Worm (Caenorhabditis elegans) whole organism, young adult: Measurements from ENCODE around the gene sas-1.
A peak's percentile ranks its signal among the peaks of the same experiment; 100 is the strongest.

Experiments used
- B0336.3 ChIP-seq: fragments of 200-800 bp; sonication (Bioruptor generic); IDR thresholded peaks from 2 replicates; pipeline ENCODE4 v1.3.6; 2022; ENCODE audit warnings: missing genetic modification characterization, missing compliant biosample characterization
- C17E4.6 ChIP-seq: fragments of 200-800 bp; sonication (Bioruptor generic); IDR thresholded peaks from 2 replicates; pipeline ENCODE4 v1.3.6; 2022; ENCODE audit warnings: missing genetic modification reagents, missing genetic modification characterization, missing compliant biosample characterization
- D2030.7 ChIP-seq: fragments of 200-800 bp; sonication (Bioruptor generic); IDR thresholded peaks from 2 replicates; pipeline ENCODE4 v1.3.6; 2022; ENCODE audit warnings: missing genetic modification reagents, missing genetic modification characterization, missing compliant biosample characterization
- F10E7.11 ChIP-seq: sonication (generic microtip); optimal IDR thresholded peaks from 2 replicates; lab custom pipeline; 2017; ENCODE audit warnings: mild to moderate bottlenecking, missing genetic modification characterization, moderate library complexity, missing compliant biosample characterization
- F52B5.7 ChIP-seq: sonication (generic microtip); optimal IDR thresholded peaks from 2 replicates; lab custom pipeline; 2016; ENCODE audit warnings: mild to moderate bottlenecking, missing genetic modification characterization, missing compliant biosample characterization
- F57A8.1 ChIP-seq: fragments of 200-800 bp; sonication (Bioruptor generic); optimal IDR thresholded peaks from 2 replicates; lab custom pipeline; 2018; ENCODE audit warnings: mild to moderate bottlenecking, missing genetic modification characterization, moderate library complexity, missing compliant biosample characterization
- K11D2.4 ChIP-seq: fragments of 200-800 bp; sonication (Bioruptor generic); IDR thresholded peaks from 2 replicates; pipeline ENCODE4 v1.3.6; 2022; ENCODE audit warnings: missing genetic modification reagents, missing genetic modification characterization, missing compliant biosample characterization
- K12H6.12 ChIP-seq: fragments of 200-800 bp; sonication (Bioruptor generic); optimal IDR thresholded peaks from 2 replicates; lab custom pipeline; 2018; ENCODE audit warnings: mild to moderate bottlenecking, missing genetic modification characterization, missing compliant biosample characterization
- atf-7 ChIP-seq: sonication (generic microtip); optimal IDR thresholded peaks from 2 replicates; lab custom pipeline; 2017; ENCODE audit warnings: mild to moderate bottlenecking, missing genetic modification characterization, missing compliant biosample characterization
- bed-1 ChIP-seq: fragments of 200-800 bp; sonication (Bioruptor generic); IDR thresholded peaks from 2 replicates; pipeline ENCODE4 v1.3.6; 2022; ENCODE audit warnings: missing genetic modification reagents, missing genetic modification characterization, missing compliant biosample characterization
- cebp-1 ChIP-seq, 2 experiments: fragments of 200-800 bp in 1 of 2; sonication (Bioruptor generic) in 1 of 2; sonication (generic microtip) in 1 of 2; IDR thresholded peaks in 1 of 2; optimal IDR thresholded peaks in 1 of 2; 2 replicates each; pipeline versions ENCODE4 v1.3.6 to Lab custom; 2017 to 2022; ENCODE audit warnings: missing compliant biosample characterization in 2 of 2, missing genetic modification characterization in 2 of 2, mild to moderate bottlenecking in 1 of 2, missing genetic modification reagents in 1 of 2, moderate library complexity in 1 of 2
- chd-7 ChIP-seq: sonication (generic microtip); optimal IDR thresholded peaks from 2 replicates; lab custom pipeline; 2016; ENCODE audit warnings: mild to moderate bottlenecking, missing genetic modification characterization, moderate library complexity, missing compliant biosample characterization
- die-1 ChIP-seq: sonication (generic microtip); optimal IDR thresholded peaks from 2 replicates; lab custom pipeline; 2016; ENCODE audit warnings: missing genotype, mild to moderate bottlenecking, missing genetic modification characterization, missing compliant biosample characterization
- dox-1 ChIP-seq: fragments of 200-800 bp; sonication (Bioruptor generic); IDR thresholded peaks from 2 replicates; pipeline ENCODE4 v1.3.6; 2022; ENCODE audit warnings: missing genetic modification reagents, missing genetic modification characterization, missing compliant biosample characterization
- egl-44 ChIP-seq: fragments of 200-800 bp; sonication (Bioruptor generic); IDR thresholded peaks from 2 replicates; pipeline ENCODE4 v1.3.6; 2022; ENCODE audit warnings: missing genetic modification reagents, missing genetic modification characterization, missing compliant biosample characterization
- him-1 ChIP-seq: sonication (generic microtip); optimal IDR thresholded peaks from 2 replicates; lab custom pipeline; 2016; ENCODE audit warnings: missing genotype, missing genetic modification reagents, missing genetic modification characterization, missing compliant biosample characterization
- hlh-26 ChIP-seq: fragments of 200-800 bp; sonication (Bioruptor generic); conservative IDR thresholded peaks from 2 replicates; pipeline ENCODE4 v1.3.6; 2022; ENCODE audit warnings: missing genetic modification reagents, missing genetic modification characterization, missing compliant biosample characterization
- hrde-1 ChIP-seq: sonication (generic microtip); optimal IDR thresholded peaks from 2 replicates; lab custom pipeline; 2016; ENCODE audit warnings: missing genetic modification characterization, mild to moderate bottlenecking, missing compliant biosample characterization, moderate library complexity, missing genotype, missing genetic modification reagents, borderline replicate concordance
- let-607 ChIP-seq, 2 experiments: fragments of 200-800 bp in 1 of 2; sonication (Bioruptor generic) in 1 of 2; sonication (generic microtip) in 1 of 2; optimal IDR thresholded peaks; 2 replicates each; lab custom pipeline; 2016 to 2018; ENCODE audit warnings: mild to moderate bottlenecking in 2 of 2, missing compliant biosample characterization in 2 of 2, missing genetic modification characterization in 2 of 2, moderate library complexity in 2 of 2, missing genotype in 1 of 2
- lin-40 ChIP-seq: sonication (generic microtip); optimal IDR thresholded peaks from 2 replicates; lab custom pipeline; 2016; ENCODE audit warnings: missing genetic modification characterization, mild to moderate bottlenecking, missing compliant biosample characterization, missing genotype, missing genetic modification reagents
- madf-3 ChIP-seq: fragments of 200-800 bp; sonication (Bioruptor generic); IDR thresholded peaks from 2 replicates; pipeline ENCODE4 v1.3.6; 2022; ENCODE audit warnings: missing genetic modification reagents, missing genetic modification characterization, missing compliant biosample characterization
- nfya-2 ChIP-seq: fragments of 200-800 bp; sonication (Bioruptor generic); IDR thresholded peaks from 2 replicates; pipeline ENCODE4 v1.3.6; 2022; ENCODE audit warnings: missing genetic modification reagents, missing genetic modification characterization, missing compliant biosample characterization
- nfyb-1 ChIP-seq: fragments of 200-800 bp; sonication (Bioruptor generic); IDR thresholded peaks from 2 replicates; pipeline ENCODE4 v1.3.6; 2022; ENCODE audit warnings: missing genetic modification reagents, missing genetic modification characterization, missing compliant biosample characterization
- nhr-120 ChIP-seq: fragments of 200-800 bp; sonication (Bioruptor generic); IDR thresholded peaks from 2 replicates; pipeline ENCODE4 v1.3.6; 2022; ENCODE audit warnings: missing genetic modification characterization, missing compliant biosample characterization
- nhr-80 ChIP-seq: sonication (generic microtip); optimal IDR thresholded peaks from 2 replicates; lab custom pipeline; 2016; ENCODE audit warnings: missing genetic modification characterization, missing compliant biosample characterization
- nhr-90 ChIP-seq: sonication (generic microtip); optimal IDR thresholded peaks from 2 replicates; lab custom pipeline; 2016; ENCODE audit warnings: missing genotype, mild to moderate bottlenecking, missing genetic modification characterization, missing compliant biosample characterization
- pbrm-1 ChIP-seq: fragments of 200-800 bp; sonication (Bioruptor generic); IDR thresholded peaks from 2 replicates; pipeline ENCODE4 v1.3.6; 2022; ENCODE audit warnings: missing genetic modification reagents, missing genetic modification characterization, missing compliant biosample characterization
- rec-8 ChIP-seq, 2 experiments: sonication (generic microtip); optimal IDR thresholded peaks; 2 replicates each; lab custom pipeline; 2016; ENCODE audit warnings: mild to moderate bottlenecking in 2 of 2, missing genetic modification characterization in 2 of 2, missing genetic modification reagents in 2 of 2, missing genotype in 2 of 2, missing biosample characterization in 1 of 2, missing compliant biosample characterization in 1 of 2, moderate library complexity in 1 of 2
- snpc-1.1 ChIP-seq: sonication (generic microtip); optimal IDR thresholded peaks from 2 replicates; lab custom pipeline; 2017; ENCODE audit warnings: missing genetic modification characterization, mild to moderate bottlenecking, missing compliant biosample characterization, antibody characterized with exemption, moderate library complexity, missing genotype, missing genetic modification reagents; ENCODE audit not compliant: insufficient read depth
- snpc-4 ChIP-seq, 5 experiments: fragments of 150-350 bp in 1 of 5; sonication (generic microtip) in 4 of 5; optimal IDR thresholded peaks; 2 replicates each; lab custom pipeline; 2014 to 2018; ENCODE audit warnings: missing genetic modification characterization in 5 of 5, missing biosample characterization in 3 of 5, antibody characterized with exemption in 2 of 5, mild to moderate bottlenecking in 2 of 5, missing compliant biosample characterization in 2 of 5, missing genotype in 2 of 5, moderate library complexity in 2 of 5, missing genetic modification reagents in 1 of 5
- tbp1 ChIP-seq: fragments of 200-800 bp; sonication (Bioruptor generic); optimal IDR thresholded peaks from 2 replicates; lab custom pipeline; 2018; ENCODE audit warnings: mild to moderate bottlenecking, missing genetic modification characterization, missing compliant biosample characterization
- tlf-1 ChIP-seq: fragments of 200-800 bp; sonication (Bioruptor generic); optimal IDR thresholded peaks from 2 replicates; lab custom pipeline; 2018; ENCODE audit warnings: mild to moderate bottlenecking, missing genetic modification characterization, missing compliant biosample characterization
- unc-130 ChIP-seq: sonication (generic microtip); optimal IDR thresholded peaks from 2 replicates; lab custom pipeline; 2016; ENCODE audit warnings: missing genetic modification reagents, missing genetic modification characterization, missing compliant biosample characterization
- unc-62 ChIP-seq: fragments of 150-350 bp; optimal IDR thresholded peaks from 2 replicates; lab custom pipeline; 2014; ENCODE audit warnings: missing biosample characterization, missing genetic modification reagents, missing genetic modification characterization
- zfh-2 ChIP-seq: fragments of 200-800 bp; sonication (Bioruptor generic); conservative IDR thresholded peaks from 2 replicates; pipeline ENCODE4 v1.3.6; 2022; ENCODE audit warnings: missing genetic modification reagents, missing genetic modification characterization, missing compliant biosample characterization
- zim-3 ChIP-seq: sonication (generic microtip); optimal IDR thresholded peaks from 2 replicates; lab custom pipeline; 2017; ENCODE audit warnings: mild to moderate bottlenecking, missing genetic modification characterization, moderate library complexity, missing compliant biosample characterization
- ztf-22 ChIP-seq: fragments of 200-800 bp; sonication (Bioruptor generic); optimal IDR thresholded peaks from 2 replicates; lab custom pipeline; 2018; ENCODE audit warnings: mild to moderate bottlenecking, missing genetic modification characterization, moderate library complexity, missing compliant biosample characterization
- ztf-25 ChIP-seq: fragments of 200-800 bp; sonication (Bioruptor generic); IDR thresholded peaks from 2 replicates; pipeline ENCODE4 v1.3.6; 2022; ENCODE audit warnings: missing genetic modification reagents, missing genetic modification characterization, missing compliant biosample characterization
- ztf-3 ChIP-seq: fragments of 200-800 bp; sonication (Bioruptor generic); optimal IDR thresholded peaks from 2 replicates; lab custom pipeline; 2018; ENCODE audit warnings: mild to moderate bottlenecking, missing genetic modification characterization, missing compliant biosample characterization

The sas-1 gene

DNA sequence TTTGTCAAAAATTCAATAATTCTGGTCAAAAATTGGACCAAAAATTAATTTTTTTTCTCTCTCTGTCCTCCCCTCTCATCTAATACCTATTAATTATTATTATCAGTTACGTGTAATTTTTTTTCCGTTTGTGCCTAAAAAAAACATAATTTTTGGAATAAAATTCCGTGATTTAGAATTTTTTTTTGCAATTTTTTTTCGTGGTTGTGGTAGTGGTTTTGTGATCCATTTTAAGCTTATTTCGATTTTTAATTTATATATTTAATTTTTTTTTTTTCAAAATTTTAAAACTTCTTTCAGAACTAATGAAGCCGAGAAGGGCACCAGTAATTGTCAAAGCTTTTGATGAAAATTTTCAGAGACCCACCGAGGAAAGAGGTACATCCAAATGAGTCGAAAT, at the start of gene sas-1:
sas-1 (plus strand) TSS at position 301 of the 400 bp plus-strand sequence.
- TF ChIP-seq hlh-26 (GFP tag; lab: Robert Waterston, UW), result no peak
- no peak for TF ChIP-seq ztf-25 (GFP tag; lab: Robert Waterston, UW)
- TF ChIP-seq hrde-1 (tag; lab: Kevin White, UChicago), result no peak
- no peak for TF ChIP-seq die-1 (tag; lab: Kevin White, UChicago)
- TF ChIP-seq lin-40 (tag; lab: Kevin White, UChicago), result no peak

DNA sequence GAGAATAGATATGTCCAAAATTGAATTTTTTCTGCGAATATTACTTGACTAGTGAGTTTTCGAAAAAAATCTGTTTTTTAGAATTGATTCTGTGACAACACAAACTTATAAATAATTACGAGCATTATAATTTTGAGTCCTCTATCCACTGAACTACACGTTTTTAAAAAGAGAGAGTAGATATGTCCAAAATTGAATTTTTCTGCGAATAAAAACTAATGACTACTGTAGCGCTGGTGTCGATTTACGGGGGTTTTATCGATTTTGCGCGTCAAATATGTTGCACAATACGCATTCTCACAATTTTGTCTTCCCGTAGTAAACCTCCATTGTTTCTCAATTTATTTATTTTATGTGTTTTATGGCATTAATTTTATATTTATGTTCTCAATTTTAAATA, 47.3 kb upstream of the sas-1 start:
- TF ChIP-seq nfya-2 (GFP tag; lab: Robert Waterston, UW), result 0 out of 2 replicates have a peak, but pooled peaks have one; percentile 16
- peak; percentile 98 for TF ChIP-seq him-1 (tag; lab: Kevin White, UChicago)
- no peak for TF ChIP-seq K11D2.4 (GFP tag; lab: Robert Waterston, UW)
- TF ChIP-seq F52B5.7, result no peak

DNA sequence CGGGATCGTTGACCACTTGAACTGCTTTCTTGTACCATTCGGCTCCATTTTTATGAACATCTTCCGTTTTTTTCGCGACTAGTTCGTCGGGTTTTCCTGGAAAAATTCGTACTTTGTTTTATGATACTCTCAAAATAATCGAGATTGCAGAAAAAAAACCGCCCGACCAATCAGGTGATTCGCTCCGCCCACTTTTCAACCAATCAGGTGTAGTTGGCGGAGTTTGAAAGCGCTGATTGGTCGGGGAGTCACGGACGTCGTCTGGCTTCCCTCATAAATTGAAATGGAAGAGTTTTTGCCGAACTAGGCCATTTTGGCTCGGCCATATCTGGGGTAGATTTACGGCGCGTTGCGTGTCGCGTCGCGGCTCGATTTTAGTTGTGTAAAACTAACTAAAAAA, 46.7 kb upstream of the sas-1 start:
- no peak for TF ChIP-seq snpc-4 (GFP tag; optimal IDR thresholded peaks at IDR 0.05; lab: Kevin White, UChicago)
- TF ChIP-seq snpc-4 (tag; optimal IDR thresholded peaks at IDR 0.05; lab: Kevin White, UChicago), result no peak
- peak; percentile 73 for TF ChIP-seq nfyb-1

DNA sequence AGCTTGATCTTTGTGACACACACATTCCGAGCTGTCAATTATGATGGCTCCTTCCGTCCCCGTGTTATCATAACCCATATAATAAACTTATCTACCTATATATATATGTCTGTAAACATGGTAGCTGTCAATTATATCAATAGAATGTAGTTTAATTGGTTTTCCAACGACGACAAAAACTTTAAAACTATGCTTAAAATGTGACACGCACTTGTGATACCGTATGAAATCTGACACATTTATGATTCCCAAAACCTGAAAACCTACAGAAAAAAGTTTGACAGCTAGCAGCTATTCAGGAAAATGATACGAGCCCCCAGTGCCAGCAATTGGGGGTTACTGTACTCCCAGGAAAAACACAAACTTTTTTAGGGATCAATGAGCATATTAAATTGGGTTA, 40.6 kb upstream of the sas-1 start:
- no peak for TF ChIP-seq F57A8.1
- TF ChIP-seq snpc-4 (GFP tag; optimal IDR thresholded peaks at IDR 0.05; lab: Kevin White, UChicago), result no peak
- TF ChIP-seq snpc-4 (tag; optimal IDR thresholded peaks at IDR 0.05; lab: Kevin White, UChicago), result peak in 1 of 4 experiments; percentile 2
- TF ChIP-seq let-607 (tag; optimal IDR thresholded peaks at IDR 0.05; lab: Kevin White, UChicago), result peak; percentile 47 to 81
- TF ChIP-seq nhr-90 (tag; lab: Kevin White, UChicago), result peak; percentile 7
- peak; percentile 88 for TF ChIP-seq nhr-80
- no peak for TF ChIP-seq cebp-1 (GFP tag; IDR thresholded peaks at IDR 0.05; lab: Robert Waterston, UW)
- peak; percentile 10 for TF ChIP-seq cebp-1 (tag; optimal IDR thresholded peaks at IDR 0.05; lab: Kevin White, UChicago)
- peak; percentile 7 for TF ChIP-seq lin-40 (tag; lab: Kevin White, UChicago)
- peak; percentile 22 for TF ChIP-seq tbp1 (GFP tag; lab: Kevin White, UChicago)
- TF ChIP-seq snpc-1.1 (tag; lab: Kevin White, UChicago), result no peak
- TF ChIP-seq egl-44 (GFP tag; lab: Robert Waterston, UW), result 0 out of 2 replicates have a peak, but pooled peaks have one; percentile 16
- no peak for TF ChIP-seq bed-1 (GFP tag; lab: Robert Waterston, UW)
- TF ChIP-seq unc-62 (GFP tag; lab: Kevin White, UChicago), result peak; percentile 63
- peak; percentile 54 for TF ChIP-seq ztf-3 (GFP tag; lab: Kevin White, UChicago)
- no peak for TF ChIP-seq chd-7 (tag; lab: Kevin White, UChicago)
- TF ChIP-seq D2030.7 (GFP tag; lab: Robert Waterston, UW), result no peak
- TF ChIP-seq dox-1 (GFP tag; lab: Robert Waterston, UW), result peak; percentile 23; the same call in 1 of the 2 replicates
- no peak for TF ChIP-seq B0336.3 (GFP tag; lab: Robert Waterston, UW)
- TF ChIP-seq atf-7 (tag; lab: Kevin White, UChicago), result peak; percentile 42

DNA sequence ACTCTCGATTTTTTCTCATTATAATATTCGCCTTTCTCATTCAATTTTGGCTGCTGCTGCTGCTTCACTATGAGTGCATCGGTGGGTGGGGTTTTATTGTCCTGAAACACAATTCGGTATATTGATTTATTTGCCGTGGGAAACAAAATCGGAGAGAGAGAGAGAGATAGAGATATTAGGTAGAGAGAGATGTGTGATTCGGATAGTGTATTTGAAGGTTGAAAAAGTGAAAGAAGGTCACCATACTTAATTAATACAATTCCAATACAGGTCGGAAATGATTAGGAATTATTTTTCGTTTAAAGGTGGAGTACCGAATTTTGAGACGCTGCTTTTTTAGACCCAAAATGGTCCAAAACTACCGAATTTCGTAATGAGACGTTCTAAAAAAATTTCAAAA, 37.1 kb upstream of the sas-1 start, which contains the start of gene tpst-1:
tpst-1 (minus strand) TSS at position 101 of the 400 bp plus-strand sequence.
- no peak for TF ChIP-seq cebp-1 (GFP tag; IDR thresholded peaks at IDR 0.05; lab: Robert Waterston, UW)
- TF ChIP-seq cebp-1 (tag; optimal IDR thresholded peaks at IDR 0.05; lab: Kevin White, UChicago), result no peak
- no peak for TF ChIP-seq ztf-22 (GFP tag; lab: Kevin White, UChicago)
- TF ChIP-seq rec-8 (tag; optimal IDR thresholded peaks at IDR 0.05; lab: Kevin White, UChicago), result no peak
- TF ChIP-seq hlh-26 (GFP tag; lab: Robert Waterston, UW), result no peak
- no peak for TF ChIP-seq unc-130 (GFP tag; lab: Kevin White, UChicago)
- no peak for TF ChIP-seq ztf-25 (GFP tag; lab: Robert Waterston, UW)
- TF ChIP-seq K12H6.12 (tag; lab: Kevin White, UChicago), result no peak
- TF ChIP-seq C17E4.6 (GFP tag; lab: Robert Waterston, UW), result no peak
- no peak for TF ChIP-seq snpc-4 (GFP tag; optimal IDR thresholded peaks at IDR 0.05; lab: Kevin White, UChicago)
- TF ChIP-seq snpc-4 (tag; optimal IDR thresholded peaks at IDR 0.05; lab: Kevin White, UChicago), result no peak
- TF ChIP-seq pbrm-1 (GFP tag; lab: Robert Waterston, UW), result no peak
- no peak for TF ChIP-seq tlf-1
- TF ChIP-seq F10E7.11 (tag; lab: Kevin White, UChicago), result no peak
- TF ChIP-seq zim-3 (tag; lab: Kevin White, UChicago), result no peak
- no peak for TF ChIP-seq zfh-2 (GFP tag; lab: Robert Waterston, UW)
- no peak for TF ChIP-seq nhr-120 (GFP tag; lab: Robert Waterston, UW)
- no peak for TF ChIP-seq madf-3 (GFP tag; lab: Robert Waterston, UW)
